Worm (Caenorhabditis elegans): Measurements from ENCODE around the gene R09D1.14.
"Not testable (repeated sequence)": the region's sequence is repeated elsewhere in the genome, so short reads cannot be mapped to it uniquely, and the experiment has no call there.

R09D1.14 gene

DNA sequence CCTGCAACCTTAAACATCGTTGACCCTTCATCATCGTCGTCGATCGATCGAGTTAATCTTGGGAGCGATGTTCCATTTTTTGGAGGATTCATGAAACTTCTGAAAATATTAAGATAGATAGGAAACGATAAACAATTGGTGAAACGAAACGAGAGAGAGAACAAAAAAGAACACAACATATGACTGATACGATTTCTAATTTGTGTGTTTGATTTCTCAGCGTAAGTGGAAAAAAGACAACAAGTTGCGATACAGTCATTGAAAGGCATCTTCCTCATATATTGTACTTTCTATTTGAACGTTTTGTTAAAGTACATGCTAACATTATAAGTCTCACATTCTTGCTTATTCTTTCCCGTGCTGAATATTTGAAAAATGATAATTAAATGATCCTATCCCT is 7.2 kb downstream of the R09D1.14 start, which contains the start of gene R09D1.12:
Gene R09D1.12 (minus strand): TSS at position 101 of the 400 bp plus-strand sequence.
- TF ChIP-seq ceh-9 (tag; optimal IDR thresholded peaks at IDR 0.05); nfya-1 (tag; optimal IDR thresholded peaks at IDR 0.05); ama-1 (optimal IDR thresholded peaks at IDR 0.05): not testable (repeated sequence)

DNA sequence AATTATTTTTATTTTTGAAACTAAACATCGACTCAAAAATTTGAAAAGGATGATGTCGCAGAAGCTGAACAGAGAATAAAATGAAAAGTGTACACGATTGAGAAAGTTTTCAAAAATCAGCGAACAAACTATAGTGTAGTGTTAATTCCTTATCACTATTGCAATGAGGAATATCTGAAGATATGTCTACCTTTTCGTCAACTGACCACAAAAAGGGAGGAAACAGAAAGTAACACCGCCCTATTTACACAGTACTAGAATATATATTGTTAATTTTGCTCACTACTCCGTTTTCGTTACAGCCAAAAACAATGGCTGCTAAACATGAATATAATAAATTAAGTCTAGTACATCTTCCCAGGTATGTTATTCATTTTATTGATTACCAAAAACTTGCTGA is 11.4 kb downstream of the R09D1.14 start, which contains the start of gene chil-18:
Gene chil-18 (plus strand): TSS at position 301 of the 400 bp plus-strand sequence.
- TF ChIP-seq fkh-6 (tag; optimal IDR thresholded peaks at IDR 0.05), result no peak

DNA sequence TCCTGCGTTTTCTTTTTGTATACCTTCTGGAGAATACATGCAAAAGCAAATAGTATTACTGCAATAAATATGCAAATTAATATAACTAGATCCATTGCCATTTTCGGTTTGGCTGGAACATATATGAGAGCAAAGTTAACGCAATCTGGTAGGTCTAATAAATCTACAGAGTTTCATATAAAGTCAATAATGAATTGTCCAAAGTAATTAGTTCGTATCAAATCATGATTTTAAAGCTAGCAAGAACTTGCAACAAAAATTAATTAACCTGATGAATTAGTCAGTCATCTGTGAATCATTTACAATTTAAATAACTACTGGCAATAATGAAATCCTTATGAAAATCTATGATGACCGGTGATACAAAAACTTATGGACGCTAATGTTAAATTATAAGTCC is 14.0 kb downstream of the R09D1.14 start, which contains the start of gene R09D1.13:
Gene R09D1.13 (minus strand): TSS at position 101 of the 400 bp plus-strand sequence.
- no peak for TF ChIP-seq K09A11.1 (tag; optimal IDR thresholded peaks at IDR 0.05; ENCODE audit: insufficient read depth)
- no peak for TF ChIP-seq Y22D7AL.16 (tag; optimal IDR thresholded peaks at IDR 0.05)
- TF ChIP-seq pax-1 (tag; optimal IDR thresholded peaks at IDR 0.05), result no peak
- TF ChIP-seq hlh-30 (tag; optimal IDR thresholded peaks at IDR 0.05; ENCODE audit: insufficient read depth), result no peak
- TF ChIP-seq ttx-3 (tag; optimal IDR thresholded peaks at IDR 0.05), result no peak
- no peak for TF ChIP-seq ceh-22 (tag; optimal IDR thresholded peaks at IDR 0.05)
- no peak for TF ChIP-seq nhr-11 (tag; optimal IDR thresholded peaks at IDR 0.05)
- TF ChIP-seq ztf-16 (tag; optimal IDR thresholded peaks at IDR 0.05), result no peak
- TF ChIP-seq ceh-45 (GFP tag; IDR thresholded peaks at IDR 0.05), result no peak
- TF ChIP-seq sox-4 (tag; optimal IDR thresholded peaks at IDR 0.05), result no peak
- no peak for TF ChIP-seq nhr-232 (tag; optimal IDR thresholded peaks at IDR 0.05)

DNA sequence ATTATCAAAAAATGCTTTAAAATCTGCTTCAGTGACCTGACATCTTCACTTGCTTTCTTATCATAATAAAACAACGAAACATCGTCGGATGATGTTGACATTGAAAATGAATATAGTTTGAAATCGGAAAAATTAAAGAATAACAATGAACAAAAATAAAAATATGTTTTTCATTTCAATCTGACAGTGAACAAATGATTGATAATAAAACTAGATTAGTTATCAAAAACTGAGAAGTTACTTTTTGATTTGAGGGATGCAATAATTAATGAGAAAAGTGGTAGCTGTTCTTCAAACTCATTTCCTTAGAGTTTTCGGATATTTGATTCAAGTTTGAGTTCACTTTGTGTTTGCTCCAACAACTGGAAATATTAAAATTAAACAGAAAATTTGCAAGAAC is 15.8 kb downstream of the R09D1.14 start, which contains the start of gene chil-15:
Gene chil-15 (minus strand): TSS at position 101 of the 400 bp plus-strand sequence.
- no peak for TF ChIP-seq ceh-34 (tag; optimal IDR thresholded peaks at IDR 0.05)
- TF ChIP-seq elt-4 (tag; optimal IDR thresholded peaks at IDR 0.05), result no peak
- TF ChIP-seq sox-4 (tag; optimal IDR thresholded peaks at IDR 0.05), result no peak
- TF ChIP-seq nfya-1 (tag; optimal IDR thresholded peaks at IDR 0.05), result no peak
- TF ChIP-seq lin-11 (tag; optimal IDR thresholded peaks at IDR 0.05), result no peak
- TF ChIP-seq nhr-232 (tag; optimal IDR thresholded peaks at IDR 0.05), result no peak
- TF ChIP-seq ahr-1 (tag; optimal IDR thresholded peaks at IDR 0.05), result no peak
- no peak for TF ChIP-seq ttx-3 (tag; optimal IDR thresholded peaks at IDR 0.05)
- no peak for TF ChIP-seq ceh-45 (GFP tag; IDR thresholded peaks at IDR 0.05)
- no peak for TF ChIP-seq fkh-10 (GFP tag; optimal IDR thresholded peaks at IDR 0.05)
- no peak for TF ChIP-seq ama-1 (optimal IDR thresholded peaks at IDR 0.05)

DNA sequence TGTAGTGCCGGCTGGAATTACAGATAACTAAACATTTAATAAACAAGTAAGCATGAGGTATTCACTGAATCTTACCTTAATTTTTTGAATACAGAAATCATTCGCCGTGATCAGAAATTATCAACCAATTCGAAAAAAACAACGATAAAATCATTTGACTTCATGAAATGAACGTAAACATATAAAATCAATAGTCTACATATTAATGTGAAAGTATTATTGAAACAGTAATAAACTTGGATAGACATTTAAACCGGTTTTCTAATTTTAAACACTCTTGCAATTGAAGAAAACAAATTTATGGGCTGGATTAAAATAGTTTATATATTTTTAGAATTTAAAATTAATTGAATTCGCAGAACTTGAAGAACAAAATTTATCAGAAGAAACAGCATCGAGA is 17.5 kb downstream of the R09D1.14 start, which contains the start of gene chil-16:
Gene chil-16 (minus strand): TSS at position 101 of the 400 bp plus-strand sequence.
- TF ChIP-seq elt-4 (tag; optimal IDR thresholded peaks at IDR 0.05) (no peak), ttx-3 (tag; optimal IDR thresholded peaks at IDR 0.05) (no peak), odd-2 (tag; optimal IDR thresholded peaks at IDR 0.05) (no peak), pat-9 (tag; optimal IDR thresholded peaks at IDR 0.05) (no peak), lim-6 (tag; optimal IDR thresholded peaks at IDR 0.05) (no peak)

DNA sequence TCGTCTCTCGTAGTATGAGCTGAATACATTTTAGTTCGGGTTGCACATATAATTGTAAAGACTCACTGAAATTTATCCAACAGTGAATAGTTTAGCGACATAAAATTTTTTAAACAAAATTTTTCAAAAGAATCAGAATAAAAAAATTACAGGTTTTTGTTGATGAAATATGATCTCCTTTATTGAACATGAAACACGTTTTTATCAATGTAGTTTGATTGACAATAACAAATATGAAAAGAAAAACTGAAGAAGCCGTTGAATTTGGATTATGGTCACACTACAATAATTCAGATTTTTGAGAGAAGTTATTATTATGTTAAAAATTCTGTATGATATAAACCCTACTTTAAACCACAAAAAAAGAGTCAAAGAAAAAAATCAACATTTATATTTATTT is 19.3 kb downstream of the R09D1.14 start, which contains the start of gene chil-17:
Gene chil-17 (minus strand): TSS at position 101 of the 400 bp plus-strand sequence.
- TF ChIP-seq pha-2 (tag; optimal IDR thresholded peaks at IDR 0.05), result no peak
- TF ChIP-seq C38D4.7 (GFP tag; optimal IDR thresholded peaks at IDR 0.05), result no peak
- TF ChIP-seq sox-4 (tag; optimal IDR thresholded peaks at IDR 0.05), result no peak
- TF ChIP-seq pros-1 (tag; optimal IDR thresholded peaks at IDR 0.05), result no peak
- no peak for TF ChIP-seq ceh-31 (tag; optimal IDR thresholded peaks at IDR 0.05)
- no peak for TF ChIP-seq nfya-1 (tag; optimal IDR thresholded peaks at IDR 0.05)
- TF ChIP-seq K02D7.2 (tag; optimal IDR thresholded peaks at IDR 0.05), result no peak
- no peak for TF ChIP-seq ceh-30 (tag; optimal IDR thresholded peaks at IDR 0.05)
- no peak for TF ChIP-seq unc-55 (GFP tag; optimal IDR thresholded peaks at IDR 0.05)
- no peak for TF ChIP-seq odd-2 (tag; optimal IDR thresholded peaks at IDR 0.05)
